Worm (Caenorhabditis elegans): ENCODE results near the gene rnp-1.

DNA sequence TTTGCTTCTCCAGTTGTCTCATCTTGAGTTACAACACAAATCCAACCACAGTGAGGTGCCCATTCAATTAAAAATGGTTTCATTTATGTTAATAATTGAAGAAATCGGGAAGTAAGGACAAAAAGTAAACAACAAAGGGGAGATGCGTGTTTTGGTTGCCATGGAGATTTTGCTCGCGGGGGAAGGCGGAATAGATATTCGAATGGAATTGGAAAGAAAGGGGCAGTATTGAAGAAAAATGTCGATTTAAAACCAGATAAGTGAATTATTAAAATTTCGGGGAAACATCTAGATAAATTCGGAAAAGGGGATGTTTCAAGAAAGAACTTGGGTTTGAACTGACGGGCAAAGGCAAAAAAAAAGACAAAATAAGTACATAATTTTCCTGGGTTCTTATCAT lies 41.5 kb upstream of the rnp-1 start, which contains the start of gene che-11:
- TF ChIP-seq hpl-2 (GFP tag; optimal IDR thresholded peaks at IDR 0.05) = no peak
- TF ChIP-seq nhr-12 (tag; optimal IDR thresholded peaks at IDR 0.05) = no peak
- no peak for TF ChIP-seq ceh-82 (tag; optimal IDR thresholded peaks at IDR 0.05)
- TF ChIP-seq lir-3 (tag; optimal IDR thresholded peaks at IDR 0.05; ENCODE audit: poor library complexity) = no peak
- TF ChIP-seq unc-62 (GFP tag; optimal IDR thresholded peaks at IDR 0.05) = no peak
- TF ChIP-seq nhr-28 (tag; optimal IDR thresholded peaks at IDR 0.05) = no peak
- no peak for TF ChIP-seq efl-1 (optimal IDR thresholded peaks at IDR 0.05)
- TF ChIP-seq efl-1 (GFP tag; optimal IDR thresholded peaks at IDR 0.05 in 1 of 2) = no peak
- no peak for TF ChIP-seq irx-1 (tag; optimal IDR thresholded peaks at IDR 0.05)
- TF ChIP-seq isw-1 (GFP tag; IDR thresholded peaks at IDR 0.05) = no peak
- no peak for TF ChIP-seq lin-15B (tag; optimal IDR thresholded peaks at IDR 0.05)
- TF ChIP-seq sup-37 (GFP tag; optimal IDR thresholded peaks at IDR 0.05) = no peak
- TF ChIP-seq nhr-11 (tag; optimal IDR thresholded peaks at IDR 0.05) = no peak
